Fruit fly (Drosophila melanogaster) whole organism, embryonic: Measurements from ENCODE around the gene Kaz1-ORFB.
A peak's percentile ranks its signal among the peaks of the same experiment; 100 is the strongest.

Experiments
- BtbVII ChIP-seq: fragments of 200-800 bp; sonication (Bioruptor generic); optimal IDR thresholded peaks from 3 replicates; lab custom pipeline; 2017; ENCODE audit warnings: missing biosample characterization, mild to moderate bottlenecking, missing genetic modification characterization
- CG1024 ChIP-seq: fragments of 200-800 bp; sonication (Bioruptor generic); IDR thresholded peaks from 2 replicates; pipeline ENCODE4 v1.3.6; 2022; ENCODE audit warnings: missing biosample characterization, missing genetic modification characterization
- CG10267 ChIP-seq: fragments of 200-800 bp; sonication (Bioruptor generic); optimal IDR thresholded peaks from 2 replicates; lab custom pipeline; 2018; ENCODE audit warnings: missing biosample characterization, mild to moderate bottlenecking, missing genetic modification characterization, moderate library complexity
- CG11085 ChIP-seq: fragments of 200-800 bp; sonication (Bioruptor generic); IDR thresholded peaks from 2 replicates; pipeline ENCODE4 v1.3.6; 2022; ENCODE audit warnings: missing biosample characterization, missing genetic modification characterization
- CG11093 ChIP-seq: fragments of 200-800 bp; sonication (Bioruptor generic); IDR thresholded peaks from 3 replicates; pipeline ENCODE4 v1.3.6; 2022; ENCODE audit warnings: missing biosample characterization, missing genetic modification characterization
- CG12071 ChIP-seq: fragments of 200-800 bp; sonication (Bioruptor generic); optimal IDR thresholded peaks from 3 replicates; lab custom pipeline; 2018; ENCODE audit warnings: missing biosample characterization, mild to moderate bottlenecking, missing genetic modification characterization
- CG13296 ChIP-seq: fragments of 200-800 bp; sonication (Bioruptor generic); optimal IDR thresholded peaks from 3 replicates; lab custom pipeline; 2018; ENCODE audit warnings: missing biosample characterization, mild to moderate bottlenecking, missing genetic modification characterization
- CG13624 ChIP-seq: fragments of 200-800 bp; sonication (Bioruptor generic); optimal IDR thresholded peaks from 2 replicates; lab custom pipeline; 2016; ENCODE audit warnings: missing biosample characterization, missing genetic modification characterization
- CG14710 ChIP-seq: fragments of 200-800 bp; sonication (Bioruptor generic); optimal IDR thresholded peaks from 3 replicates; lab custom pipeline; 2019; ENCODE audit warnings: missing biosample characterization, mild to moderate bottlenecking, missing genetic modification characterization, moderate library complexity
- CG16813 ChIP-seq: fragments of 200-800 bp; sonication (Bioruptor generic); IDR thresholded peaks from 3 replicates; pipeline ENCODE4 v1.3.6; 2022; ENCODE audit warnings: missing biosample characterization, missing genetic modification characterization; ENCODE audit not compliant: partially characterized antibody
- CG17802 ChIP-seq: fragments of 200-800 bp; sonication (Bioruptor generic); optimal IDR thresholded peaks from 2 replicates; lab custom pipeline; 2018; ENCODE audit warnings: missing biosample characterization, mild to moderate bottlenecking, missing genetic modification characterization, moderate library complexity
- CG1832 ChIP-seq: fragments of 200-800 bp; sonication (Bioruptor generic); optimal IDR thresholded peaks from 2 replicates; lab custom pipeline; 2017; ENCODE audit warnings: missing biosample characterization, mild to moderate bottlenecking, missing genetic modification characterization, inconsistent platforms
- CG34422 ChIP-seq: fragments of 200-800 bp; sonication (Bioruptor generic); IDR thresholded peaks from 3 replicates; pipeline ENCODE4 v1.3.6; 2022; ENCODE audit warnings: missing biosample characterization, missing genetic modification characterization
- CG3726 ChIP-seq: fragments of 200-800 bp; sonication (Bioruptor generic); IDR thresholded peaks from 3 replicates; pipeline ENCODE4, ENCODE4 v1.3.6; 2022; ENCODE audit warnings: missing biosample characterization, missing genetic modification characterization
- CG3838 ChIP-seq: fragments of 200-800 bp; sonication (Bioruptor generic); optimal IDR thresholded peaks from 3 replicates; lab custom pipeline; 2016; ENCODE audit warnings: missing biosample characterization, missing genetic modification characterization
- CG5245 ChIP-seq: fragments of 200-800 bp; sonication (Bioruptor generic); optimal IDR thresholded peaks from 3 replicates; lab custom pipeline; 2016; ENCODE audit warnings: missing biosample characterization, missing genetic modification characterization
- CG6765 ChIP-seq: fragments of 200-800 bp; sonication (Bioruptor generic); optimal IDR thresholded peaks from 3 replicates; lab custom pipeline; 2017; ENCODE audit warnings: missing biosample characterization, mild to moderate bottlenecking, missing genetic modification characterization
- CG8924 ChIP-seq: fragments of 200-800 bp; optimal IDR thresholded peaks from 3 replicates; lab custom pipeline; 2019; ENCODE audit warnings: missing biosample characterization, mild to moderate bottlenecking, missing genetic modification characterization, moderate library complexity
- D ChIP-seq, 2 experiments: fragments of 200-800 bp in 1 of 2; fragments of >200 bp in 1 of 2; sonication (Bioruptor generic) in 1 of 2; optimal IDR thresholded peaks; 2 replicates in 1 of 2; 3 replicates in 1 of 2; lab custom pipeline; 2017; ENCODE audit warnings: mild to moderate bottlenecking in 1 of 2, missing biosample characterization in 1 of 2, missing genetic modification characterization in 1 of 2, missing genetic modification reagents in 1 of 2
- D19B ChIP-seq: fragments of 200-800 bp; sonication (Bioruptor generic); optimal IDR thresholded peaks from 2 replicates; lab custom pipeline; 2017; ENCODE audit warnings: missing biosample characterization, mild to moderate bottlenecking, missing genetic modification characterization
- Dbx ChIP-seq: fragments of 200-800 bp; sonication (Bioruptor generic); IDR thresholded peaks from 3 replicates; pipeline ENCODE4 v1.3.6; 2022; ENCODE audit warnings: missing biosample characterization, missing genetic modification characterization
- Ets97D ChIP-seq: fragments of 200-800 bp; sonication (Bioruptor generic); optimal IDR thresholded peaks from 3 replicates; lab custom pipeline; 2016; ENCODE audit warnings: missing biosample characterization, missing genetic modification characterization
- HLHmδ ChIP-seq: fragments of 200-800 bp; sonication (Bioruptor generic); optimal IDR thresholded peaks from 2 replicates; lab custom pipeline; 2018; ENCODE audit warnings: missing biosample characterization, mild to moderate bottlenecking, missing genetic modification characterization, moderate library complexity
- Hmr ChIP-seq: fragments of 200-800 bp; sonication (Bioruptor generic); optimal IDR thresholded peaks from 3 replicates; lab custom pipeline; 2017; ENCODE audit warnings: mild to moderate bottlenecking, missing biosample characterization, missing genetic modification reagents, missing genetic modification characterization
- Meics ChIP-seq: fragments of 200-800 bp; sonication (Bioruptor generic); optimal IDR thresholded peaks from 2 replicates; lab custom pipeline; 2017; ENCODE audit warnings: missing biosample characterization, mild to moderate bottlenecking, missing genetic modification characterization
- NC2α ChIP-seq: fragments of 200-800 bp; sonication (Bioruptor generic); optimal IDR thresholded peaks from 2 replicates; lab custom pipeline; 2016; ENCODE audit warnings: missing biosample characterization, missing genetic modification characterization
- PHDP ChIP-seq: fragments of 200-800 bp; sonication (Bioruptor generic); optimal IDR thresholded peaks from 3 replicates; lab custom pipeline; 2018; ENCODE audit warnings: missing biosample characterization, mild to moderate bottlenecking, missing genetic modification characterization, moderate library complexity
- Scr ChIP-seq: fragments of 200-800 bp; sonication (Bioruptor generic); IDR thresholded peaks from 2 replicates; pipeline ENCODE4 v1.3.6; 2022; ENCODE audit warnings: missing biosample characterization, missing genetic modification characterization; ENCODE audit not compliant: partially characterized antibody
- Trl ChIP-seq, 3 experiments: fragments of >200 bp in 2 of 3; fragments of 200-800 bp in 1 of 3; sonication (Bioruptor generic) in 1 of 3; optimal IDR thresholded peaks; 2 replicates in 1 of 3; 3 replicates in 2 of 3; lab custom pipeline; 2016 to 2017; ENCODE audit warnings: missing biosample characterization in 1 of 3, missing genetic modification characterization in 1 of 3
- Xbp1 ChIP-seq: fragments of 200-800 bp; sonication (Bioruptor generic); optimal IDR thresholded peaks from 3 replicates; lab custom pipeline; 2016; ENCODE audit warnings: missing biosample characterization, mild to moderate bottlenecking, missing genetic modification characterization
- amos ChIP-seq: fragments of 200-800 bp; sonication (Bioruptor generic); IDR thresholded peaks from 2 replicates; pipeline ENCODE4 v1.3.6; 2022; ENCODE audit warnings: missing biosample characterization, missing genetic modification characterization; ENCODE audit not compliant: partially characterized antibody
- ap ChIP-seq: fragments of 200-800 bp; sonication (Bioruptor generic); IDR thresholded peaks from 2 replicates; pipeline ENCODE4 v1.3.6; 2022; ENCODE audit warnings: missing biosample characterization, missing genetic modification characterization
- bbx ChIP-seq: fragments of 200-800 bp; sonication (Bioruptor generic); IDR thresholded peaks from 2 replicates; pipeline ENCODE4 v1.3.6; 2022; ENCODE audit warnings: missing biosample characterization, missing genetic modification characterization; ENCODE audit not compliant: partially characterized antibody
- gro ChIP-seq: fragments of 200-800 bp; sonication (Bioruptor generic); optimal IDR thresholded peaks from 2 replicates; lab custom pipeline; 2016; ENCODE audit warnings: missing biosample characterization, missing genetic modification characterization
- jing ChIP-seq: fragments of 200-800 bp; sonication (Bioruptor generic); optimal IDR thresholded peaks from 2 replicates; lab custom pipeline; 2018; ENCODE audit warnings: missing biosample characterization, mild to moderate bottlenecking, missing genetic modification characterization
- lbe ChIP-seq: fragments of 200-800 bp; sonication (Bioruptor generic); optimal IDR thresholded peaks from 2 replicates; lab custom pipeline; 2016; ENCODE audit warnings: missing biosample characterization, mild to moderate bottlenecking, missing genetic modification characterization
- pan ChIP-seq, 4 experiments: fragments of >200 bp in 3 of 4; fragments of 200-800 bp in 1 of 4; sonication (Bioruptor generic) in 1 of 4; optimal IDR thresholded peaks in 3 of 4; IDR thresholded peaks in 1 of 4; 2 replicates each; pipeline versions ENCODE4 v1.3.6 to Lab custom; 2017 to 2022; ENCODE audit warnings: missing biosample characterization in 2 of 4, missing genetic modification characterization in 2 of 4, mixed read lengths in 1 of 4
- pzg ChIP-seq: fragments of 200-800 bp; sonication (Bioruptor generic); optimal IDR thresholded peaks from 3 replicates; lab custom pipeline; 2018; ENCODE audit warnings: missing biosample characterization, mild to moderate bottlenecking, missing genetic modification characterization, moderate library complexity
- row ChIP-seq: fragments of 200-800 bp; sonication (Bioruptor generic); IDR thresholded peaks from 3 replicates; pipeline ENCODE4 v1.3.6; 2022; ENCODE audit warnings: missing biosample characterization, missing genetic modification characterization
- sens-2 ChIP-seq: fragments of 200-800 bp; sonication (Bioruptor generic); IDR thresholded peaks from 2 replicates; pipeline ENCODE4 v1.3.6; 2022; ENCODE audit warnings: missing biosample characterization, missing genetic modification characterization
- seq ChIP-seq: fragments of 200-800 bp; sonication (Bioruptor generic); IDR thresholded peaks from 2 replicates; pipeline ENCODE4 v1.3.6; 2022; ENCODE audit warnings: missing biosample characterization, missing genetic modification characterization
- sim ChIP-seq: fragments of 200-800 bp; sonication (Bioruptor generic); IDR thresholded peaks from 2 replicates; pipeline ENCODE4 v1.3.6; 2022; ENCODE audit warnings: missing biosample characterization, missing genetic modification characterization
- twi ChIP-seq: fragments of 200-800 bp; optimal IDR thresholded peaks from 2 replicates; lab custom pipeline; 2019; ENCODE audit warnings: missing biosample characterization, mild to moderate bottlenecking, missing genetic modification characterization, moderate library complexity
- unc-4 ChIP-seq: fragments of 200-800 bp; sonication (Bioruptor generic); IDR thresholded peaks from 2 replicates; pipeline ENCODE4 v1.3.6; 2022; ENCODE audit warnings: missing biosample characterization, missing genetic modification characterization; ENCODE audit not compliant: partially characterized antibody
- vnd ChIP-seq: fragments of 200-800 bp; sonication (Bioruptor generic); IDR thresholded peaks from 3 replicates; pipeline ENCODE4 v1.3.6; 2022; ENCODE audit warnings: missing biosample characterization, missing genetic modification characterization; ENCODE audit not compliant: partially characterized antibody

Gene Kaz1-ORFB

dm6 chr3L:224004-224951 lies 7.9 kb downstream of the Kaz1-ORFB start (continued):
- peak; percentile 3 for TF ChIP-seq CG12071 (GFP tag; lab: Kevin White, UChicago)
- TF ChIP-seq seq (GFP tag; lab: Robert Waterston, UW): peak; percentile 43; the same call in 1 of the 2 replicates
- TF ChIP-seq sens-2 (GFP tag; lab: Robert Waterston, UW): no peak
- no peak for TF ChIP-seq pan (optimal IDR thresholded peaks at IDR 0.05; lab: Kevin White, UChicago)
- peak in 1 of 2 experiments; percentile 48 for TF ChIP-seq pan (GFP tag; optimal IDR thresholded peaks at IDR 0.05 in 1 of 2, IDR thresholded peaks at IDR 0.05 in 1 of 2)
- peak; percentile 15; the same call in 1 of the 2 replicates for TF ChIP-seq ap
- no peak for TF ChIP-seq Ets97D (GFP tag; lab: Kevin White, UChicago)
- TF ChIP-seq Hmr (GFP tag; lab: Kevin White, UChicago): peak; percentile 49
- no peak; the same call in 1 of the 2 replicates for TF ChIP-seq Scr
- TF ChIP-seq D19B (GFP tag; lab: Kevin White, UChicago): no peak
- no peak for TF ChIP-seq CG17802
- peak; percentile 31 for TF ChIP-seq Meics (GFP tag; lab: Kevin White, UChicago)
- TF ChIP-seq D (optimal IDR thresholded peaks at IDR 0.05; lab: Kevin White, UChicago): peak; percentile 95
- peak; percentile 55 for TF ChIP-seq D (GFP tag; optimal IDR thresholded peaks at IDR 0.05; lab: Kevin White, UChicago)
- peak in 1 of 2 experiments; percentile 28 for TF ChIP-seq Trl (optimal IDR thresholded peaks at IDR 0.05; lab: Kevin White, UChicago)
- peak; percentile 22 for TF ChIP-seq Trl (GFP tag; optimal IDR thresholded peaks at IDR 0.05; lab: Kevin White, UChicago)
- no peak for TF ChIP-seq CG6765 (GFP tag; lab: Kevin White, UChicago)
- peak; percentile 5; the same call in 1 of the 2 replicates for TF ChIP-seq CG11085
- TF ChIP-seq CG3838 (GFP tag; lab: Kevin White, UChicago): peak; percentile 47
- no peak for TF ChIP-seq CG14710 (tag; lab: Kevin White, UChicago)
- 0 out of 3 replicates have a peak, but pooled peaks have one; percentile 11 for TF ChIP-seq CG3726 (GFP tag; lab: Robert Waterston, UW)
- TF ChIP-seq unc-4: no peak
- peak; percentile 1 for TF ChIP-seq twi
- TF ChIP-seq CG13296 (GFP tag; lab: Kevin White, UChicago): peak; percentile 13
- no peak for TF ChIP-seq PHDP (tag; lab: Kevin White, UChicago)
- TF ChIP-seq Dbx: peak; percentile 25
- TF ChIP-seq sim (GFP tag; lab: Robert Waterston, UW): peak; percentile 51; the same call in 1 of the 2 replicates
- peak; percentile 6 for TF ChIP-seq BtbVII (GFP tag; lab: Kevin White, UChicago)
- peak; percentile 83 for TF ChIP-seq CG13624 (GFP tag; lab: Kevin White, UChicago)
- peak; percentile 81 for TF ChIP-seq CG8924 (tag; lab: Kevin White, UChicago)
- TF ChIP-seq row (GFP tag; lab: Robert Waterston, UW): no peak
- peak; percentile 49; the same call in 1 of the 2 replicates for TF ChIP-seq amos (GFP tag; lab: Robert Waterston, UW)
- TF ChIP-seq lbe (GFP tag; lab: Kevin White, UChicago): peak; percentile 4
- peak; percentile 20 for TF ChIP-seq pzg (GFP tag; lab: Kevin White, UChicago)
- no peak for TF ChIP-seq CG5245
- no peak for TF ChIP-seq CG10267
- peak; percentile 47 for TF ChIP-seq gro (GFP tag; lab: Kevin White, UChicago)
- peak; percentile 76 for TF ChIP-seq CG34422 (GFP tag; lab: Robert Waterston, UW)
- no peak for TF ChIP-seq CG11093 (GFP tag; lab: Robert Waterston, UW)
- TF ChIP-seq bbx (GFP tag; lab: Robert Waterston, UW): peak; percentile 64
- TF ChIP-seq vnd: 0 out of 3 replicates have a peak, but pooled peaks have one; percentile 9
- peak; percentile 19 for TF ChIP-seq NC2α (GFP tag; lab: Kevin White, UChicago)
- no peak for TF ChIP-seq jing
- TF ChIP-seq Xbp1 (GFP tag; lab: Kevin White, UChicago): no peak
- no peak for TF ChIP-seq CG16813 (GFP tag; lab: Robert Waterston, UW)
- peak; percentile 52 for TF ChIP-seq CG1832 (GFP tag; lab: Kevin White, UChicago)
- TF ChIP-seq CG1024: peak; percentile 6; the same call in 1 of the 2 replicates
- TF ChIP-seq HLHmδ (GFP tag; lab: Kevin White, UChicago): peak; percentile 74
